Fruit fly (Drosophila melanogaster) whole organism, pupa: ENCODE data around the gene Tm1.
A peak's percentile ranks its signal among the peaks of the same experiment; 100 is the strongest.

Experiments used
- CG12605 ChIP-seq: fragments of 200-800 bp; sonication (Bioruptor generic); IDR thresholded peaks from 2 replicates; pipeline ENCODE4 v1.3.6; 2022; ENCODE audit warnings: missing biosample characterization, missing genetic modification characterization
- CG13204 ChIP-seq: fragments of 200-800 bp; sonication (Bioruptor generic); optimal IDR thresholded peaks from 2 replicates; lab custom pipeline; 2018; ENCODE audit warnings: missing biosample characterization, mild to moderate bottlenecking, missing genetic modification characterization, moderate library complexity
- CG15710 ChIP-seq: fragments of 200-800 bp; sonication (Bioruptor generic); optimal IDR thresholded peaks from 2 replicates; lab custom pipeline; 2018; ENCODE audit warnings: missing biosample characterization, mild to moderate bottlenecking, missing genetic modification characterization, moderate library complexity
- EcR ChIP-seq: fragments of 200-800 bp; sonication (Bioruptor generic); optimal IDR thresholded peaks from 3 replicates; lab custom pipeline; 2019; ENCODE audit warnings: missing biosample characterization, missing genetic modification characterization, mild to moderate bottlenecking, moderate library complexity, missing genetic modification reagents
- Pif1A ChIP-seq: fragments of 200-800 bp; sonication (Bioruptor generic); optimal IDR thresholded peaks from 3 replicates; lab custom pipeline; 2016; ENCODE audit warnings: missing biosample characterization, missing genetic modification characterization
- gl ChIP-seq: fragments of 200-800 bp; sonication (Bioruptor generic); optimal IDR thresholded peaks from 2 replicates; lab custom pipeline; 2018; ENCODE audit warnings: missing biosample characterization, mild to moderate bottlenecking, missing genetic modification characterization

DNA sequence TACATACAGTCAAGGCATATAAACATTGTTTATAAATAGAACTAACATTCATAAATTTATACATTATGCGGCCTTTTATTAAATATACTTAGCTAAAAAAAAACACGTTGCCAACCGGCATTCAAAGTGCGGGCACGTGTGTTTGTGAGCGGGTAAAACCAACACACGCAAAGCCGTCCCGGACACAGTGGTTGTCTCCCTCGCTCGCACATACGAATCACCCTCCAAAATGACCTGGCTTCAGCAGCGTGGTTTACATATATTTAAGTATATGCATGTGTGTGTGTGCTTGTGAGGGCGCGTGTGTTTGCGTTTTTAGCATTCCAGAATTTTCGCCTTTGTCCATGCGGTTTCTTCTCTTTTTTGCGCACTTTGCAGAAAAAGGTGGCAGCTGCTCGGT is 34.6 kb upstream of the Tm1 start:
- TF ChIP-seq CG15710 (tag; lab: Kevin White, UChicago) (no peak), Pif1A (GFP tag; lab: Kevin White, UChicago) (no peak), CG13204 (GFP tag; lab: Kevin White, UChicago) (no peak), gl (tag; lab: Kevin White, UChicago) (no peak), EcR (GFP tag; lab: Kevin White, UChicago) (peak; percentile 71), CG12605 (peak; percentile 45; the same call in 1 of the 2 replicates)
